Worm (Caenorhabditis elegans) whole organism, late embryonic: ENCODE data around the gene F22E5.13.

Experiments
- K02D7.2 ChIP-seq: sonication (generic microtip); optimal IDR thresholded peaks from 2 replicates; lab custom pipeline; 2017; ENCODE audit warnings: mild to moderate bottlenecking, missing genetic modification characterization, missing compliant biosample characterization
- Y22D7AL.16 ChIP-seq: sonication (generic microtip); optimal IDR thresholded peaks from 2 replicates; lab custom pipeline; 2016; ENCODE audit warnings: missing genetic modification characterization, missing compliant biosample characterization
- ceh-24 ChIP-seq: sonication (generic microtip); optimal IDR thresholded peaks from 2 replicates; lab custom pipeline; 2016; ENCODE audit warnings: mild to moderate bottlenecking, missing genetic modification characterization, missing compliant biosample characterization
- ceh-9 ChIP-seq: sonication (generic microtip); optimal IDR thresholded peaks from 2 replicates; lab custom pipeline; 2016; ENCODE audit warnings: mild to moderate bottlenecking, missing genetic modification characterization, inconsistent platforms, missing compliant biosample characterization
- che-1 ChIP-seq: sonication (generic microtip); optimal IDR thresholded peaks from 2 replicates; lab custom pipeline; 2016; ENCODE audit warnings: mild to moderate bottlenecking, missing genetic modification characterization, missing compliant biosample characterization
- elt-2 ChIP-seq: sonication (generic microtip); optimal IDR thresholded peaks from 2 replicates; lab custom pipeline; 2016; ENCODE audit warnings: missing genetic modification reagents, missing genetic modification characterization, missing compliant biosample characterization
- nhr-11 ChIP-seq: fragments of 150-350 bp; optimal IDR thresholded peaks from 2 replicates; lab custom pipeline; 2014; ENCODE audit warnings: missing biosample characterization, missing genetic modification characterization
- tbx-2 ChIP-seq: sonication (generic microtip); optimal IDR thresholded peaks from 2 replicates; lab custom pipeline; 2016; ENCODE audit warnings: missing genetic modification characterization, missing compliant biosample characterization

DNA sequence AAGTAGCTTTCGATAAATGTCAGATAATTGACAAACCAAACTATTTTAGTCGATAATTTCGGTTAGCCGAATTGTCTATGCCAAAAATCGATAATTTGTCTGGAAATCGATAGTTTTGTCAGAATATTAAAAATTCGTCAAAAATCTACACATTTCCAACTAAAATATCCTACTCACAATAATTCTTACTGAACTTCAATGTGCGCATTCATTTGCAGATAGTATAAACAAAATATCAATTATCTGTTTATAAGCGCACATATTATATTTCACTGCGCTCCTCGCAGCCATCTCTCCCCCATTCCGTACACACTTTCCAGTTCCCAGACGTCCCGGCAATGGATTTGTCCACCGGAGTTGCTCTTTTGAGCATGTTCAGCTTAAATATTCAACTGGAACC lies 24.6 kb downstream of the F22E5.13 start, which contains the start of gene lgc-28:
- TF ChIP-seq Y22D7AL.16 (tag; lab: Kevin White, UChicago) (no peak), ceh-9 (tag; lab: Kevin White, UChicago) (no peak), elt-2 (tag; lab: Kevin White, UChicago) (no peak), ceh-24 (no peak), K02D7.2 (tag; lab: Kevin White, UChicago) (no peak), nhr-11 (tag; lab: Kevin White, UChicago) (no peak), tbx-2 (tag; lab: Kevin White, UChicago) (no peak), che-1 (tag; lab: Kevin White, UChicago) (no peak)
